Worm (Caenorhabditis elegans): ENCODE results near the gene T16G1.3.

- TF ChIP-seq nhr-76 (tag; optimal IDR thresholded peaks at IDR 0.05) (no peak), ztf-11 (tag; optimal IDR thresholded peaks at IDR 0.05) (no peak), nhr-11 (tag; optimal IDR thresholded peaks at IDR 0.05) (no peak), snpc-4 (tag; optimal IDR thresholded peaks at IDR 0.05) (no peak), dve-1 (tag; optimal IDR thresholded peaks at IDR 0.05; ENCODE audit: insufficient read depth) (no peak), ceh-82 (tag; optimal IDR thresholded peaks at IDR 0.05) (no peak), unc-39 (tag; optimal IDR thresholded peaks at IDR 0.05) (no peak), nhr-237 (tag; optimal IDR thresholded peaks at IDR 0.05) (no peak), pha-4 (GFP tag; IDR thresholded peaks at IDR 0.05) (no peak), pha-4 (tag; optimal IDR thresholded peaks at IDR 0.05) (no peak), egl-27 (tag; optimal IDR thresholded peaks at IDR 0.05) (no peak), lin-15B (tag; optimal IDR thresholded peaks at IDR 0.05) (no peak), duxl-1 (tag; optimal IDR thresholded peaks at IDR 0.05; ENCODE audit: poor library complexity) (no peak), Y48G9A.11 (GFP tag; IDR thresholded peaks at IDR 0.05) (no peak)
Observed at ce11 chrV:12941797-12942474, 2.2 kb downstream of the T16G1.3 start, which contains the start of gene T16G1.4.

All from whole organism, L4 larva.